Worm (Caenorhabditis elegans) whole organism, L4/young adult: Measurements from ENCODE around the gene F14D2.11.

Source experiments
- W03F9.2 ChIP-seq: fragments of 150-350 bp; optimal IDR thresholded peaks from 2 replicates; lab custom pipeline; 2014; ENCODE audit warnings: missing biosample characterization, missing genetic modification characterization
- dao-5 ChIP-seq: sonication (generic microtip); optimal IDR thresholded peaks from 2 replicates; lab custom pipeline; 2016; ENCODE audit warnings: missing genotype, missing genetic modification characterization, moderate library complexity, missing compliant biosample characterization
- him-1 ChIP-seq: sonication (generic microtip); optimal IDR thresholded peaks from 2 replicates; lab custom pipeline; 2016; ENCODE audit warnings: missing genotype, missing genetic modification reagents, missing genetic modification characterization, missing compliant biosample characterization

Gene F14D2.11

ce11 chrII:3341989-3342388, at the start of gene F14D2.11:
Gene F14D2.11 (minus strand): TSS chrII:3342089.
- TF ChIP-seq dao-5 (tag; lab: Kevin White, UChicago) (no peak), him-1 (tag; lab: Kevin White, UChicago) (no peak), W03F9.2 (tag; lab: Kevin White, UChicago) (no peak)

DNA sequence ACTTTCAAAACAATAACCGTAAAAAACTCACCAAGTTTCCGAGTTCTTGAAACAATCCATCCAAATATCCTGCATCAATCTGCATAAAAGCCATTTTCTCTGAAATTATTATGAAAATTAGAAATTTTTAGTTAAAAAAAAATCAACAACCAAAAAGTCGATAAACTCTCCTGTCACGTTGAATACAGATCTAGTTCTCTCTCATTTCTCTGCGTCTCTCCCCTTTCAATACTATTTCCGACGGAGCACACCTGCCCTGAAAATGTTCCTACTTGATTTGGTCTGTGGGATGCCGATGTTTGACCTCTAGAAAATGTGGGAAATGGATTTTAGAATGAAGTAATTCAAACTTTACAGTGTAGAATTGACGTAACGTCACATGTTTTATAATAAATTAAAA, 45.6 kb upstream of the F14D2.11 start, which contains the start of gene T06D4.6:
T06D4.6 (minus strand) TSS at position 101 of the 400 bp plus-strand sequence.
- TF ChIP-seq dao-5 (tag; lab: Kevin White, UChicago): no peak
- TF ChIP-seq W03F9.2 (tag; lab: Kevin White, UChicago): no peak
- TF ChIP-seq him-1 (tag; lab: Kevin White, UChicago): no peak

DNA sequence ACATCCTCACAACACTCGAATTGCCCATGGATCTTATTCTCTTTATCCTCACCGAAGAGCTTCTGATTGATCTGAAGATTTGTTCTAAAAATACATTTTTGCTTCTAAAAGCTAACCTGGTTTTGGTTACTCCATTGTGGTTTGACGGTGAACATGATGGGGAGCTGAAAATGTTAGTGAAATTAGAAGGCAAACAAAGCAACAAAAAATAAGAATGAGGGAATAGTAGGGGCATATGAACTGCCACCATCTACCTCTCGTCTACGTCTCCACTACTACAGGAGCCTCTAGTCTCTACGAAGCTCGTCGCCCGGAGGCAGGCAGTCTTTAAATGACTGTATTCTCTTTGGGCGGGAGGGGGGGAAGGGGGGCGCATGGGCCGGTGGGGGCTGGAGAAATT, 43.8 kb upstream of the F14D2.11 start, which contains the start of gene T06D4.2:
T06D4.2 (minus strand) TSS at position 170 of the 400 bp plus-strand sequence.
- no peak for TF ChIP-seq dao-5 (tag; lab: Kevin White, UChicago)
- TF ChIP-seq W03F9.2 (tag; lab: Kevin White, UChicago): no peak
- no peak for TF ChIP-seq him-1 (tag; lab: Kevin White, UChicago)

DNA sequence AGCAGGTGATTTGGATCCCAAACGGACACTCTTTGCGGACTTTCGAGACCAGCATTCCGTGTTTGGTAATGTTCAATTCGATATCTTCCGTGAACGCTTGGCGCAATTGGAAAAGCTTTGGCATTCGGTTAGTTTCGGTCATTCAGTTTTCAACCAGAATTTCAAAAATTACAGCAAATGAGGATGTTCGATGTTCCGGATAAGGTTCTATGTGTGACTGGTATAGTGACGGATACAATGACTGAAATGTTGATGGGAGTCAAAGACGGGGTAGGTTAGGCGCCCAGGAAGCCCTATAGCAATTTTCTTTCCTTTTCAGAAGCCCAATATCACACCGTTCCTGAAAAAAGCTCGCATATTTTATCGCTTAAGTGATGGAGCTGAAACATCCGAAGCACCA, 41.2 kb upstream of the F14D2.11 start:
- TF ChIP-seq him-1 (tag; lab: Kevin White, UChicago) (no peak), W03F9.2 (tag; lab: Kevin White, UChicago) (no peak), dao-5 (tag; lab: Kevin White, UChicago) (no peak)

ce11 chrII:3381510-3381909, 39.6 kb upstream of the F14D2.11 start, which contains the start of gene T06D4.1:
Gene T06D4.1 (plus strand): TSS chrII:3381830.
- TF ChIP-seq dao-5 (tag; lab: Kevin White, UChicago): no peak

DNA sequence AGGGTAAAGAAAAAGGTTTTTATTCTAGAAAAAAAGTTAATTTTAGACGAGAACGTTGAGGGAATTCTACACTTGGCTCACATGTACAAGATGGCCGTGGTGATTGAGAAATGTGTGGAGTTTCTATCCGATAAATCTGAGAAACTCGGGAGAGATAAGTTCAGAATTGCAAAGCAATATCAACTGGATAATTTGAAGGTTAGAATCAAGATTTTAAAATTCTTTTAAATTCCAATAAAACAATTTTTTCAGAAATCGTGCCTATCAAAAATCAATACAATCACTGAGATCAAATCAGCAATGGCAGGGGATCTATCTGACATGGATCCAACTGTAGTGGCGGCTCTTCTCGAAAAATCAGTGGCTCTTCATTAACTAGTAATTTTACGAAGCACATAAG, 36.4 kb upstream of the F14D2.11 start, which contains the start of gene Y49F6C.2:
Y49F6C.2 (plus strand) TSS at position 301 of the 400 bp plus-strand sequence.
- TF ChIP-seq him-1 (tag; lab: Kevin White, UChicago) (no peak), dao-5 (tag; lab: Kevin White, UChicago) (no peak), W03F9.2 (tag; lab: Kevin White, UChicago) (no peak)

DNA sequence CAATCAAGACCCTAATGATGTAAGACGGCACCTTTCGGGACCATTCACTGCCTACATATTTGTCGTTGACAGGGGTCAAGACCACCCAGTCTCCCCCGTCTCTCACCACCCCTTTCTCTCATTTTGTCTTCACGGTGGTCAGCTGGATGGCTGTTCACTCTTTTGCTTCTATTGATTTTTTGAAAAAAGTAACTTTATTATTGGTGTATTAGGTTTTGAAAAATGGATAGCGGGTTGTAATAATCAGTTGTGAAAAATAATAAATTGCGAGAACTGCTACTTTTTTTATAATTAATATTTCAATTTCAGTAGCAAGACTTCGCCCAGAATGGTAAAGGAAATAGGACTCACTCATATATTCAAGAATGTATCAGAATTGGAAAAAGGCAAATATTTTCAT, 34.9 kb upstream of the F14D2.11 start, which contains the start of gene bath-9:
bath-9 (plus strand) TSS at position 301 of the 400 bp plus-strand sequence.
- TF ChIP-seq him-1 (tag; lab: Kevin White, UChicago) (no peak), W03F9.2 (tag; lab: Kevin White, UChicago) (no peak), dao-5 (tag; lab: Kevin White, UChicago) (no peak)

DNA sequence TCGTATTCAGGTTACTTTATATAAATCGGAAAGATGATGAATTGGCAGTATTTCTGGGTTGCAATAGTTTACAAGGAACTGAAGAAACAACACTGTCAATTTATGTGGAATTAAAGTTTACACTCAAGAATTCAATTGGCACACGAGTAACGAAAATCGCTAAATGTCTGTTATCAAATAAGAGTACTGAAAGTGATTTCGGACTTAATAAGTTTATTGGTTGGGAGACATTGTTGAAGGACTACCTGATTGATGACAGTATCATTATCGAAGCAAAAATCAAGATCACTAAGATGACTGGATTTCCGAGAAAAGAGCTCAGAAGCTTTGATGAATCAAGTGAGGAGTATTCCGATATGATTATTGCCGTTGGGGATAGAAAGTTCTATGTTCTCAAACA, 33.4 kb upstream of the F14D2.11 start:
- no peak for TF ChIP-seq dao-5 (tag; lab: Kevin White, UChicago)
- no peak for TF ChIP-seq him-1 (tag; lab: Kevin White, UChicago)
- TF ChIP-seq W03F9.2 (tag; lab: Kevin White, UChicago): no peak

DNA sequence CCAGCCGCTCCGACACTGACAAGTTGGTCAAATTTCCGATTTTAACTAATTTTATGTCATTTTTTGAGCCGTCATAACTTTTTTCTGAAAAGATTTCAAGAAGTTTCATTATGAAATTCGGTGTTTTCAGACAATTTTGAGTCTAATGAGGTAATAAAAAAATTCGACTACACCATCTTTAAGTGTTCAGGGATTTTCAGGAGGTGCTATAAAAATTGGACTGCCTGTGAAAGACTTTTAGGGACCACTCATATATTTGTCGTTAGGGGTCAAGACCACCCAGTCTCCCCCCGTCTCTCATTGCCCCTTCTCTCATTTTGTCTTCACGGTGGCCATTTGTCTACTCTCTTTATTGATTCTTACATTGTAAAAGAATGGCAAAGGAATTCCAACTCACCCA, 32.9 kb upstream of the F14D2.11 start, which contains the start of gene bath-10:
bath-10 (plus strand) TSS at position 301 of the 400 bp plus-strand sequence.
- TF ChIP-seq dao-5 (tag; lab: Kevin White, UChicago) (no peak), W03F9.2 (tag; lab: Kevin White, UChicago) (no peak), him-1 (tag; lab: Kevin White, UChicago) (no peak)

- TF ChIP-seq dao-5 (tag; lab: Kevin White, UChicago) (no peak), him-1 (tag; lab: Kevin White, UChicago) (no peak), W03F9.2 (tag; lab: Kevin White, UChicago) (no peak)
Observed at ce11 chrII:3373875-3374274, 32.0 kb upstream of the F14D2.11 start.

DNA sequence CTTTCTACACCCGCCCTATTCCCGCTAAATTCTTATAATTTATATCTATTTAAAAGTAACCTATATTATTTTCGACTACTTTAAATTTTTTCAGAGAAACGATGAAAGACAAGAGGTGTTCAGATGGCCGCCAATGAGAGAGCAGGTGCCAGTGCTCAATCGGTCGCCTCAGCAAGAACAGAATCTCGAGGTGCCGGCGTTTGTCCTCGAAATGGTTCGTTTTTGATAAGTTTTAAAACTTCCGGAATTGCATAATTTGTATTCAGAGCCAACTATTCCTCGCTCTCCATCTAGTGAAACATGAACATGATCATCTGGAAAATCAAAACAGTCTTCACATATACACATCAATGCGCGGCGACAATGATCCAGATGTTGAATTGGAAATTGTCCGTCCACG, 29.1 kb upstream of the F14D2.11 start, which contains the start of gene bath-23:
bath-23 (plus strand) TSS at position 301 of the 400 bp plus-strand sequence.
- no peak for TF ChIP-seq W03F9.2 (tag; lab: Kevin White, UChicago)
- TF ChIP-seq him-1 (tag; lab: Kevin White, UChicago): no peak
- no peak for TF ChIP-seq dao-5 (tag; lab: Kevin White, UChicago)

DNA sequence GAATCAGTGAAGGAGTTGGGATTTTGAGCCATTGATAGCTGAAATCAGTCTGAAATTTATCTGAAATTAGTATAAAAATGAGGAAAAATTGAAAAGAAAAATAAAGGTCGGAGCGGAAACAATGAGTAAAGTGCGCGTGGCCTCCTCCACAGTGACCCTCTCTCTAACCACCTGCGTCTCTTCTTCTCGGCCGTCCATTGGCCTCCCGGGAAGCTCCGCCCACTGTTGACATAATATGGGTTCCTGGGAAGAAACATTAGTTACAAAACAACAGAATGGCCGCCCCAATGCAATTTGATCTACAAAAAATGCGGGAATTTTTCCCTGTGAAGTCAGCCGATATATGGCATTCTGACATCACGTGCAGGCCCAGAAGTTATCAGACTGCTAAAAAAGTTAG, 28.2 kb upstream of the F14D2.11 start, which contains the start of gene Y49F6C.8:
Y49F6C.8 (minus strand) TSS at position 51 of the 400 bp plus-strand sequence.
- no peak for TF ChIP-seq him-1 (tag; lab: Kevin White, UChicago)
- TF ChIP-seq dao-5 (tag; lab: Kevin White, UChicago): no peak
- no peak for TF ChIP-seq W03F9.2 (tag; lab: Kevin White, UChicago)

- TF ChIP-seq W03F9.2 (tag; lab: Kevin White, UChicago): no peak
- TF ChIP-seq dao-5 (tag; lab: Kevin White, UChicago): no peak
Observed at ce11 chrII:3368097-3368496, 26.2 kb upstream of the F14D2.11 start, which contains the start of gene Y49F6C.7. Gene Y49F6C.7 (minus strand): TSS chrII:3368197.

DNA sequence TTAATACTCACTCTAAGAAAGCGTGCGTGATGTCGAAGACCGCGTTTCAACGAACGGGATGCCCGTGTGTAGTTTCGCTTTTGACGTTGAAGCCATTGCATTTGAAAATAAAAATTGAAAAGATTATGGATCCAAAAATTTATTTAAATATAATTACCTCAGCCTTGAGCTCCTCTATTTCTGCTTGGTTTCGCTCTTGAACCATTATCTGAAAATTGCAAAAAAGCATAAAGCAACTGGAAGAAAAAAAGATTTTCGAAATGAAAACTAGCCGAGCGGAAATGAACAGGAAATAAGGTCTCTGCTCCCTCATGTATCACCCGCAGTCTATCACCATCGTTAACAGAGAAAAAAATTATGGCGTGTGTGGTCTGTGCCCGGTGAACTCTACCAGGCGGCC, 25.2 kb upstream of the F14D2.11 start, which contains the start of gene Y49F6C.6:
Y49F6C.6 (minus strand) TSS at position 101 of the 400 bp plus-strand sequence.
- TF ChIP-seq W03F9.2 (tag; lab: Kevin White, UChicago): no peak
- no peak for TF ChIP-seq him-1 (tag; lab: Kevin White, UChicago)
- no peak for TF ChIP-seq dao-5 (tag; lab: Kevin White, UChicago)
